Fruit fly (Drosophila melanogaster): ENCODE data around the gene Ranbp21.

Gene Ranbp21

dm6 chrX:19663196-19663858 lies 11.3 kb upstream of the Ranbp21 start (continued):
- TF ChIP-seq nerfin-2 (GFP tag; IDR thresholded peaks at IDR 0.05; ENCODE audit: partially characterized antibody), result no peak
- TF ChIP-seq Hsf (GFP tag; optimal IDR thresholded peaks at IDR 0.05), result peak; percentile 34
- no peak for TF ChIP-seq D (optimal IDR thresholded peaks at IDR 0.05)
- peak; percentile 50 for TF ChIP-seq D (GFP tag; optimal IDR thresholded peaks at IDR 0.05)
- TF ChIP-seq vnd (GFP tag; IDR thresholded peaks at IDR 0.05; ENCODE audit: partially characterized antibody), result no peak
- peak; percentile 67 for TF ChIP-seq CG12659 (GFP tag; optimal IDR thresholded peaks at IDR 0.05)
- no peak for TF ChIP-seq Opbp (GFP tag; IDR thresholded peaks at IDR 0.05; ENCODE audit: partially characterized antibody)
- peak; percentile 43 for TF ChIP-seq CG14710 (tag; optimal IDR thresholded peaks at IDR 0.05)
- no peak for TF ChIP-seq crc (GFP tag; optimal IDR thresholded peaks at IDR 0.05)
- no peak for TF ChIP-seq Mad (GFP tag; optimal IDR thresholded peaks at IDR 0.05)
- TF ChIP-seq Hand (GFP tag; optimal IDR thresholded peaks at IDR 0.05), result peak; percentile 43
- TF ChIP-seq eve (GFP tag; optimal IDR thresholded peaks at IDR 0.05), result no peak
- no peak; the same call in 2 of the 3 replicates for TF ChIP-seq CG16813 (GFP tag; IDR thresholded peaks at IDR 0.05; ENCODE audit: partially characterized antibody)
- TF ChIP-seq jing (GFP tag; optimal IDR thresholded peaks at IDR 0.05), result no peak
- TF ChIP-seq h (optimal IDR thresholded peaks at IDR 0.05), result no peak
- no peak for TF ChIP-seq Gug (GFP tag; IDR thresholded peaks at IDR 0.05)
- peak; percentile 27 for TF ChIP-seq CG11723 (GFP tag; optimal IDR thresholded peaks at IDR 0.05)
- no peak for TF ChIP-seq sr (GFP tag; IDR thresholded peaks at IDR 0.05)
- no peak for TF ChIP-seq CG31365 (tag; optimal IDR thresholded peaks at IDR 0.05)
- no peak for TF ChIP-seq Dref (GFP tag; IDR thresholded peaks at IDR 0.05)
- TF ChIP-seq ssp (GFP tag; IDR thresholded peaks at IDR 0.05), result no peak
- TF ChIP-seq Sin3A (optimal IDR thresholded peaks at IDR 0.05), result no peak
- TF ChIP-seq CG30431 (GFP tag; optimal IDR thresholded peaks at IDR 0.05), result peak; percentile 4
- 0 out of 2 replicates have a peak, but pooled peaks have one; percentile 26 for TF ChIP-seq CG4404 (GFP tag; IDR thresholded peaks at IDR 0.05)
- TF ChIP-seq ewg (GFP tag; optimal IDR thresholded peaks at IDR 0.05), result peak; percentile 19
- TF ChIP-seq Meics (GFP tag; optimal IDR thresholded peaks at IDR 0.05), result peak; percentile 75
- no peak for TF ChIP-seq ato (GFP tag; IDR thresholded peaks at IDR 0.05; ENCODE audit: partially characterized antibody)
- TF ChIP-seq Ssrp (tag; optimal IDR thresholded peaks at IDR 0.05), result peak; percentile 58
- TF ChIP-seq repo (GFP tag; optimal IDR thresholded peaks at IDR 0.05), result no peak
- no peak for TF ChIP-seq CG9609 (GFP tag; optimal IDR thresholded peaks at IDR 0.05)
- TF ChIP-seq CHES-1-like (GFP tag; optimal IDR thresholded peaks at IDR 0.05), result no peak
- no peak for TF ChIP-seq sim (GFP tag; IDR thresholded peaks at IDR 0.05)
- no peak for TF ChIP-seq Dfd (GFP tag; optimal IDR thresholded peaks at IDR 0.05)
- no peak for TF ChIP-seq CG5953 (GFP tag; IDR thresholded peaks at IDR 0.05)
- no peak for TF ChIP-seq CG14860 (GFP tag; IDR thresholded peaks at IDR 0.05; ENCODE audit: partially characterized antibody)
- no peak for TF ChIP-seq Hr39 (optimal IDR thresholded peaks at IDR 0.05)
- peak; percentile 31 for TF ChIP-seq Bteb2 (GFP tag; optimal IDR thresholded peaks at IDR 0.05)
- no peak for TF ChIP-seq MESR4 (GFP tag; optimal IDR thresholded peaks at IDR 0.05)
- TF ChIP-seq slp2 (GFP tag; optimal IDR thresholded peaks at IDR 0.05), result no peak
- peak; percentile 61; the same call in 2 of the 3 replicates for TF ChIP-seq CG17361 (GFP tag; IDR thresholded peaks at IDR 0.05)
- TF ChIP-seq insv (GFP tag; optimal IDR thresholded peaks at IDR 0.05), result no peak
- TF ChIP-seq CG3407 (GFP tag; optimal IDR thresholded peaks at IDR 0.05), result no peak
- 0 out of 2 replicates have a peak, but pooled peaks have one; percentile 13 for TF ChIP-seq Awh (GFP tag; IDR thresholded peaks at IDR 0.05)
- no peak for TF ChIP-seq Sox100B (GFP tag; optimal IDR thresholded peaks at IDR 0.05)
- no peak for TF ChIP-seq CG6683 (GFP tag; optimal IDR thresholded peaks at IDR 0.05)
- no peak for TF ChIP-seq CG32772 (GFP tag; IDR thresholded peaks at IDR 0.05)
- TF ChIP-seq tup (GFP tag; optimal IDR thresholded peaks at IDR 0.05), result no peak
- no peak for TF ChIP-seq prd (optimal IDR thresholded peaks at IDR 0.05)
- TF ChIP-seq prd (GFP tag; IDR thresholded peaks at IDR 0.05), result 0 out of 3 replicates have a peak, but pooled peaks have one; percentile 16
- no peak for TF ChIP-seq tap (tag; optimal IDR thresholded peaks at IDR 0.05)
- TF ChIP-seq Optix (GFP tag; IDR thresholded peaks at IDR 0.05), result no peak
- no peak for TF ChIP-seq emc (GFP tag; optimal IDR thresholded peaks at IDR 0.05)

Data from whole organism, embryonic.